Fruit fly (Drosophila melanogaster) S2 (cell line): Measurements from ENCODE around the gene Oga.

Experiments
- CG8478 ChIP-seq: fragments of >200 bp; optimal IDR thresholded peaks from 2 replicates; lab custom pipeline; 2018
- CTCF ChIP-seq, 2 experiments: fragments of >200 bp; optimal IDR thresholded peaks; 2 replicates each; lab custom pipeline; 2018

- TF ChIP-seq CG8478 (no peak), CTCF (optimal IDR thresholded peaks at IDR 0.05; lab: Kevin White, UChicago) (no peak)
Measured at dm6 chr3R:21203660-21204499, 15.0 kb upstream of the Oga start.
